Worm (Caenorhabditis elegans): ENCODE data around the gene C01G6.4.

DNA sequence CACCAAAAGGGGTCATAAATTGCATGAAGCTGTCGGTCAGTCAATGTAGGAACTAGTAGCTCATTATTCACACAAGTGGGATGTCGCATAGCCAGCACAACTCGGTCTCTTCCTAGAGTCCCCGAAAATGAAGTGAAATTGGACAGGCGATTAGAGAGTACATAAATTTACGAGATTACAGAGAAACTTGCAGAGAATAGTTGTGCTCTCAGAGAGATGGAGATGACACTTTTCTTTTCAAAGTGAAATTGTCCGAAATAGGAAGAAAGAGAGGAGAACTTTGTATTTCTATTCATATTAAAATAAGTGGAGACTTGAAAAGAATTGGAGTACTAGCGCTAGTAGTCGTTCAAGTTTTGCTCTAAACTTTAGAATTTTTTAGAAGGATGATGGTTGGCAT lies 32.7 kb upstream of the C01G6.4 start:
- TF ChIP-seq tbx-8 (GFP tag; optimal IDR thresholded peaks at IDR 0.05) (no peak), ceh-43 (GFP tag; optimal IDR thresholded peaks at IDR 0.05) (no peak), unc-62 (GFP tag; optimal IDR thresholded peaks at IDR 0.05) (peak; percentile 30), sem-2 (GFP tag; optimal IDR thresholded peaks at IDR 0.05) (no peak)
